Worm (Caenorhabditis elegans): ENCODE results near the gene flr-4.
A peak's percentile ranks its signal among the peaks of the same experiment; 100 is the strongest.

flr-4 gene

ce11 chrX:15097763-15098162, 8.6 kb downstream of the flr-4 start, which contains the start of gene F09B12.3:
F09B12.3 (minus strand) TSS chrX:15097954.
- TF ChIP-seq pqm-1 (tag; optimal IDR thresholded peaks at IDR 0.05) (peak; percentile 55), C04F5.9 (tag; optimal IDR thresholded peaks at IDR 0.05) (no peak), aha-1 (tag; optimal IDR thresholded peaks at IDR 0.05) (no peak), ces-1 (GFP tag; optimal IDR thresholded peaks at IDR 0.05) (no peak), tlp-1 (tag; optimal IDR thresholded peaks at IDR 0.05) (peak; percentile 33), isw-1 (GFP tag; IDR thresholded peaks at IDR 0.05) (no peak), unc-30 (tag; optimal IDR thresholded peaks at IDR 0.05) (no peak), elt-2 (tag; optimal IDR thresholded peaks at IDR 0.05) (peak; percentile 77)

ce11 chrX:15100369-15100963, 11.3 kb downstream of the flr-4 start, which contains the start of gene dhhc-1:
dhhc-1 (minus strand) TSS chrX:15100419.
- no peak for TF ChIP-seq hlh-17 (GFP tag; optimal IDR thresholded peaks at IDR 0.05; ENCODE audit: borderline replicate concordance)
- TF ChIP-seq dpl-1 (GFP tag; optimal IDR thresholded peaks at IDR 0.05) = peak in 1 of 3 experiments; percentile 6
- no peak for TF ChIP-seq elt-2 (tag; optimal IDR thresholded peaks at IDR 0.05)
- no peak for TF ChIP-seq unc-86 (tag; optimal IDR thresholded peaks at IDR 0.05)
- TF ChIP-seq lsy-2 (tag; optimal IDR thresholded peaks at IDR 0.05) = peak in 1 of 2 experiments; percentile 15
- no peak for TF ChIP-seq nhr-77 (tag; optimal IDR thresholded peaks at IDR 0.05)
- peak; percentile 48 for TF ChIP-seq mep-1 (tag; optimal IDR thresholded peaks at IDR 0.05)
- TF ChIP-seq skn-1 (tag; optimal IDR thresholded peaks at IDR 0.05) = no peak
- TF ChIP-seq blmp-1 (tag; optimal IDR thresholded peaks at IDR 0.05) = peak; percentile 42
- peak; percentile 29 for TF ChIP-seq nhr-47 (tag; optimal IDR thresholded peaks at IDR 0.05)
- TF ChIP-seq elt-3 (tag; optimal IDR thresholded peaks at IDR 0.05) = no peak
- TF ChIP-seq nhr-85 (tag) = no peak
- TF ChIP-seq mdl-1 (tag; optimal IDR thresholded peaks at IDR 0.05) = peak in 1 of 2 experiments; percentile 24
- TF ChIP-seq unc-130 (tag; optimal IDR thresholded peaks at IDR 0.05) = no peak
- peak; percentile 25 for TF ChIP-seq lin-39 (tag; optimal IDR thresholded peaks at IDR 0.05)
- TF ChIP-seq lin-14 (GFP tag; optimal IDR thresholded peaks at IDR 0.05) = peak; percentile 84
- TF ChIP-seq lin-35 (GFP tag; optimal IDR thresholded peaks at IDR 0.05) = peak; percentile 16 to 24
- TF ChIP-seq xbp-1 (tag; optimal IDR thresholded peaks at IDR 0.05) = peak; percentile 24
- TF ChIP-seq ceh-82 (tag; optimal IDR thresholded peaks at IDR 0.05) = peak; percentile 19 to 60 (median 28)
- TF ChIP-seq unc-30 (tag; optimal IDR thresholded peaks at IDR 0.05) = no peak
- no peak for TF ChIP-seq hpl-2 (GFP tag; optimal IDR thresholded peaks at IDR 0.05)
- TF ChIP-seq efl-3 (GFP tag; optimal IDR thresholded peaks at IDR 0.05) = no peak
- TF ChIP-seq nhr-19 (GFP tag; conservative IDR thresholded peaks at IDR 0.05) = peak; percentile 35; the same call in 1 of the 2 replicates
- TF ChIP-seq sptf-1 (tag; optimal IDR thresholded peaks at IDR 0.05) = no peak
- TF ChIP-seq tbx-2 (tag; optimal IDR thresholded peaks at IDR 0.05) = peak; percentile 31
- TF ChIP-seq mab-9 (GFP tag; IDR thresholded peaks at IDR 0.05) = no peak
- peak in 1 of 2 experiments; percentile 30 for TF ChIP-seq efl-1 (optimal IDR thresholded peaks at IDR 0.05)
- no peak for TF ChIP-seq efl-1 (GFP tag; optimal IDR thresholded peaks at IDR 0.05 in 1 of 2)
- TF ChIP-seq swsn-7 (tag; optimal IDR thresholded peaks at IDR 0.05) = peak; percentile 50
- no peak for TF ChIP-seq ztf-4 (tag; optimal IDR thresholded peaks at IDR 0.05)
- TF ChIP-seq rnt-1 (tag; optimal IDR thresholded peaks at IDR 0.05) = peak; percentile 28
- TF ChIP-seq snu-23 (GFP tag; optimal IDR thresholded peaks at IDR 0.05) = peak; percentile 68
- peak; percentile 63 for TF ChIP-seq pag-3 (tag; optimal IDR thresholded peaks at IDR 0.05; ENCODE audit: borderline replicate concordance, insufficient read depth)
- no peak for TF ChIP-seq sox-4 (tag; optimal IDR thresholded peaks at IDR 0.05)
- peak; percentile 60 for TF ChIP-seq nhr-71 (tag; optimal IDR thresholded peaks at IDR 0.05)

Data from whole organism, L1 larva.